Worm (Caenorhabditis elegans): Measurements from ENCODE around the gene cri-3.

cri-3 gene

DNA sequence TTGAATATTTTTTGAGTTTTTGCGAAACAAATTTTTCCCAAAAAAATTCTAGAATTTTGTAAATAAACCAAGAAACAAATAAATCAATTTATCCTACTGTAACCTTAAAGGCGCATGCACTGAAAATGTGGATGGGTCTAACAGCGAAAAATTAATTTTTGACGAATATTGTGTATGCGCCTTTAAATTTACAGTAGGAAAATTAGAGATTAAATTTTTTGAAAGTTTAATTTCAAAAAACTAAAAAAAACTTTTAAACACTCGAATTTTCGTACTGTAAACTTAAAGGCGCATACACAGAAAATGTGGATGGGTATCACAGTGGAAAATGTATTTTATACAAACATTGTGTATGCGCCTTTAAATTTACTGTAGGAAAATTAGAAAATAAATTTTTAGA is 6.0 kb upstream of the cri-3 start (continued):
- TF ChIP-seq snpc-1.1 (tag; optimal IDR thresholded peaks at IDR 0.05; ENCODE audit: insufficient read depth) (peak; percentile 48), hmg-1.2 (GFP tag; IDR thresholded peaks at IDR 0.05) (peak; percentile 34; the same call in 1 of the 2 replicates), F37B4.10 (GFP tag; IDR thresholded peaks at IDR 0.05) (no peak), Y95B8A.8 (GFP tag; IDR thresholded peaks at IDR 0.05) (0 out of 2 replicates have a peak, but pooled peaks have one; percentile 22), egrh-3 (GFP tag; IDR thresholded peaks at IDR 0.05) (no peak), tlf-1 (GFP tag; optimal IDR thresholded peaks at IDR 0.05) (peak; percentile 73), gei-17 (GFP tag; optimal IDR thresholded peaks at IDR 0.05) (no peak), lin-54 (GFP tag; optimal IDR thresholded peaks at IDR 0.05) (peak; percentile 91), mcd-1 (GFP tag; IDR thresholded peaks at IDR 0.05) (peak; percentile 71), athp-1 (tag; optimal IDR thresholded peaks at IDR 0.05) (peak; percentile 62), efl-1 (GFP tag; optimal IDR thresholded peaks at IDR 0.05) (peak; percentile 71), F10E7.11 (tag; optimal IDR thresholded peaks at IDR 0.05) (no peak), K12H6.12 (tag; optimal IDR thresholded peaks at IDR 0.05) (no peak), xnd-1 (tag; optimal IDR thresholded peaks at IDR 0.05) (peak; percentile 99), attf-6 (GFP tag; IDR thresholded peaks at IDR 0.05) (0 out of 2 replicates have a peak, but pooled peaks have one; percentile 12), ceh-91 (GFP tag; IDR thresholded peaks at IDR 0.05) (peak; percentile 87), hsf-1 (GFP tag; IDR thresholded peaks at IDR 0.05) (peak; percentile 61), zim-3 (tag; optimal IDR thresholded peaks at IDR 0.05) (no peak), lsl-1 (GFP tag; optimal IDR thresholded peaks at IDR 0.05) (peak; percentile 99), hrde-1 (tag; optimal IDR thresholded peaks at IDR 0.05; ENCODE audit: borderline replicate concordance) (peak; percentile 9), tbp1 (GFP tag; optimal IDR thresholded peaks at IDR 0.05) (peak; percentile 49)

DNA sequence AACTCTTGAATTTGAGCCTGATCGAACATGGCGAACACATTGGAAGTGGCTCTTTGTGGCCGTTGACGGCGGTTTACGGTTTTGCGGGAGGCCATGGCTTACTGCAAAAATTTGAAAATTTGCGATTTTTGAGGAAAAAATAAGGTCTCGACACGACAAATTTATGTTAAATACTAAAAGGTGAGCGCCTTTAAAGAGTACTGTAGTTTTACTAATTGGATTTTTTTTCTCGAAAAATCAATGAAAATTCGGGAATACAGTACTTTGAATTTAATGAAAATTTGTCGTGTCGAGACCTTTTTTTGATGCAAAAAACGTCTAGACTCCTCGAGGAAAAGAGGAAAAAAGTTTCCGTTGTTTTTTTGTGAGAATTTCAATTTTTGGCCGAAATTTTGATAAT is 2.5 kb upstream of the cri-3 start, which contains the start of gene mlc-4:
TSS of gene mlc-4 (minus strand) at position 101 of the 400 bp plus-strand sequence.
- no peak for TF ChIP-seq lin-35 (GFP tag; optimal IDR thresholded peaks at IDR 0.05)
- TF ChIP-seq mes-4 (tag; optimal IDR thresholded peaks at IDR 0.05) = no peak
- TF ChIP-seq sdz-38 (tag; optimal IDR thresholded peaks at IDR 0.05) = no peak
- no peak for TF ChIP-seq egrh-3 (GFP tag; IDR thresholded peaks at IDR 0.05)
- no peak for TF ChIP-seq hsf-1 (GFP tag; IDR thresholded peaks at IDR 0.05)
- no peak for TF ChIP-seq F52B5.7 (tag; optimal IDR thresholded peaks at IDR 0.05)
- no peak for TF ChIP-seq unc-130 (GFP tag; optimal IDR thresholded peaks at IDR 0.05)
- no peak for TF ChIP-seq repo-1 (tag; optimal IDR thresholded peaks at IDR 0.05)
- TF ChIP-seq ceh-100 (GFP tag; IDR thresholded peaks at IDR 0.05) = no peak
- TF ChIP-seq D2030.7 (GFP tag; IDR thresholded peaks at IDR 0.05) = no peak
- TF ChIP-seq ekl-4 (GFP tag; IDR thresholded peaks at IDR 0.05) = no peak
- no peak for TF ChIP-seq ceh-27 (GFP tag; optimal IDR thresholded peaks at IDR 0.05)
- no peak for TF ChIP-seq T26A5.8 (tag; optimal IDR thresholded peaks at IDR 0.05)
- no peak for TF ChIP-seq F23B12.7 (tag; optimal IDR thresholded peaks at IDR 0.05; ENCODE audit: insufficient read depth)

DNA sequence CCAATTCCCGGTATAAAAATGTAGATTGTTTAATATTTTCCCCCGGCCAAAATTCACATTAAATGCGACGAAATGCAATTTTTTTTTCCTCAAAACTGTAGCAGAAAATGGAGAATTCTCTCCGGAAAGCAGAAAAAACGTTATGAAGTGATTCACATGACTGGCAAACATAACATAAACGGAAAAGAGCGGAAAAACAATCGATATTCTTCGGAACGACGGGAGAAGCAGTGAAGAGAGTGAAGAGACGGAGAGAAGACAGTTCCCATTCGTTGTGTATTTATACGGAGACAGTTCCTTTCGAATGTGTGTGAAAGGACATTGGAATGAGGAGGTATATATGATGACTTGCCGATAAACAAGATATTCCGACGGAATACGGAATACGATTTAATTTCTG is 1.0 kb upstream of the cri-3 start:
- no peak for TF ChIP-seq hsf-1 (GFP tag; IDR thresholded peaks at IDR 0.05)
- peak; percentile 21 for TF ChIP-seq ama-1 (optimal IDR thresholded peaks at IDR 0.05)
- no peak for TF ChIP-seq ama-1 (GFP tag; optimal IDR thresholded peaks at IDR 0.05)
- no peak for TF ChIP-seq sdz-38 (tag; optimal IDR thresholded peaks at IDR 0.05)
- TF ChIP-seq hmg-1.2 (GFP tag; IDR thresholded peaks at IDR 0.05) = peak; percentile 25; the same call in 1 of the 2 replicates

DNA sequence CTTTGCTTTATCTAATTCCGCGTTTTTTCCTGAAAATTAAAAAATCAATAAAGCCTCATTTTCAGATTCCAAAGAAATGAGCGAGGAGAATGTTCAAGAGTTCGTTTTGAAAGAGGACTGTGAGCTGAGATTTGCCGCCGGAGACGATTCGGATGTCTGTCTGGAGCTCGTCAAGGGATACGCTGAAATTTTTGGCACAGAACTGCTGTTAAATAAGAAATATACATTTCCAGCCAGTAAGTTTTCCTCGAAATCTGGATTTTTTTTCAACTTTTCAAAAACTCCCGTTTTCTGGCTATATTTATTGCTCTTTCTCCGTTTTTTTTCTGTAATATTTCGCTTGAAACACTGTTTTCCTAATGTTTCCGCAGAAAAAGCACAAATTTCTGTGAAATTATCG is 1.5 kb downstream of the cri-3 start, which contains the start of gene clpf-1:
TSS of gene clpf-1 (plus strand) at position 66 of the 400 bp plus-strand sequence.
- TF ChIP-seq akir-1 (GFP tag; optimal IDR thresholded peaks at IDR 0.05) (no peak), ztf-25 (GFP tag; IDR thresholded peaks at IDR 0.05) (no peak), aptf-3 (GFP tag; IDR thresholded peaks at IDR 0.05) (no peak), snpc-4 (GFP tag; optimal IDR thresholded peaks at IDR 0.05) (no peak), snpc-4 (tag; optimal IDR thresholded peaks at IDR 0.05) (peak in 1 of 4 experiments; percentile 19), madf-6 (GFP tag; IDR thresholded peaks at IDR 0.05) (peak; percentile 48), rcor-1 (GFP tag; IDR thresholded peaks at IDR 0.05) (peak; percentile 9; the same call in 1 of the 2 replicates), T07F8.4 (tag; optimal IDR thresholded peaks at IDR 0.05) (no peak), F22D6.2 (tag; optimal IDR thresholded peaks at IDR 0.05) (no peak), mcd-1 (GFP tag; IDR thresholded peaks at IDR 0.05) (0 out of 2 replicates have a peak, but pooled peaks have one; percentile 20), snpc-3.4 (tag; optimal IDR thresholded peaks at IDR 0.05) (peak; percentile 14), ceh-79 (tag; optimal IDR thresholded peaks at IDR 0.05) (no peak), lin-54 (GFP tag; optimal IDR thresholded peaks at IDR 0.05) (peak; percentile 24), ekl-4 (GFP tag; IDR thresholded peaks at IDR 0.05) (0 out of 2 replicates have a peak, but pooled peaks have one; percentile 26)
